Fruit fly (Drosophila melanogaster) whole organism, pupa: Measurements from ENCODE around the gene Fhos.
A peak's percentile ranks its signal among the peaks of the same experiment; 100 is the strongest.

ENCODE experiments used
- CG13204 ChIP-seq: fragments of 200-800 bp; sonication (Bioruptor generic); optimal IDR thresholded peaks from 2 replicates; lab custom pipeline; 2018; ENCODE audit warnings: missing biosample characterization, mild to moderate bottlenecking, missing genetic modification characterization, moderate library complexity
- CG15710 ChIP-seq: fragments of 200-800 bp; sonication (Bioruptor generic); optimal IDR thresholded peaks from 2 replicates; lab custom pipeline; 2018; ENCODE audit warnings: missing biosample characterization, mild to moderate bottlenecking, missing genetic modification characterization, moderate library complexity
- CG4496 ChIP-seq: fragments of 200-800 bp; sonication (Bioruptor generic); IDR thresholded peaks from 3 replicates; pipeline ENCODE4 v1.3.6; 2022; ENCODE audit warnings: missing biosample characterization, missing genetic modification characterization
- EcR ChIP-seq: fragments of 200-800 bp; sonication (Bioruptor generic); optimal IDR thresholded peaks from 3 replicates; lab custom pipeline; 2019; ENCODE audit warnings: missing biosample characterization, missing genetic modification characterization, mild to moderate bottlenecking, moderate library complexity, missing genetic modification reagents
- Snoo ChIP-seq: fragments of 200-800 bp; sonication (Bioruptor generic); optimal IDR thresholded peaks from 3 replicates; lab custom pipeline; 2017; ENCODE audit warnings: missing biosample characterization, mild to moderate bottlenecking, missing genetic modification characterization, inconsistent platforms
- gl ChIP-seq: fragments of 200-800 bp; sonication (Bioruptor generic); optimal IDR thresholded peaks from 2 replicates; lab custom pipeline; 2018; ENCODE audit warnings: missing biosample characterization, mild to moderate bottlenecking, missing genetic modification characterization
- rn ChIP-seq: fragments of 200-800 bp; sonication (Bioruptor generic); IDR thresholded peaks from 2 replicates; pipeline ENCODE4 v1.3.6; 2022; ENCODE audit warnings: missing biosample characterization, missing genetic modification characterization

- TF ChIP-seq Snoo (tag; lab: Kevin White, UChicago) (peak; percentile 1), CG13204 (GFP tag; lab: Kevin White, UChicago) (no peak), EcR (GFP tag; lab: Kevin White, UChicago) (no peak), rn (GFP tag; lab: Robert Waterston, UW) (no peak), gl (tag; lab: Kevin White, UChicago) (no peak), CG4496 (GFP tag; lab: Robert Waterston, UW) (no peak), CG15710 (tag; lab: Kevin White, UChicago) (peak; percentile 19)
Observed at dm6 chr3L:8716013-8716412, 37.4 kb upstream of the Fhos start.
